Worm (Caenorhabditis elegans): ENCODE results near the gene K08D8.3.

Gene K08D8.3

DNA sequence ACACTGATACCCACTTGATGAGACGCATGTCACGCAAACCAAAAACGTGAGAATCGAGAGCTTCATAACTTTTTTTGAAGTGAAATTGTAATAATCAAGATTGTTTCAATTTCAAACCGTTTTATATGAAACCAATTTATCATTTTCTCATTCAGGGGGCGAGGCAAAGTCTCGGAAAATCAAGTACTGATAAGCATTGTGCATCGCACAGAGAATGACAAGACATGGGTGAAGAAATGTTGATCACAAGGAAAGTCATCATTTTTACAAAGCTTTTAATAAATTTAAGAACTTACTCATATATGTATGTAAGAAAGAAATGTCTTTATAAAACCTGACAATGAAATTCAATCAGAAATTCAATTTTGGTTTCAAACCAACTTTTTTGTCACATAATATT lies at the start of gene K08D8.3:
Gene K08D8.3 (minus strand): TSS at position 131 of the 400 bp plus-strand sequence.
- TF ChIP-seq sdz-38 (tag; optimal IDR thresholded peaks at IDR 0.05) (no peak), bed-2 (GFP tag; IDR thresholded peaks at IDR 0.05) (no peak), egl-18 (GFP tag; IDR thresholded peaks at IDR 0.05) (no peak), nhr-80 (tag; optimal IDR thresholded peaks at IDR 0.05) (peak; percentile 75), ztf-22 (GFP tag; optimal IDR thresholded peaks at IDR 0.05) (no peak), D2030.7 (GFP tag; IDR thresholded peaks at IDR 0.05) (no peak), lsy-27 (tag; optimal IDR thresholded peaks at IDR 0.05; ENCODE audit: borderline replicate concordance, insufficient read depth) (no peak), aptf-3 (GFP tag; IDR thresholded peaks at IDR 0.05) (no peak)

DNA sequence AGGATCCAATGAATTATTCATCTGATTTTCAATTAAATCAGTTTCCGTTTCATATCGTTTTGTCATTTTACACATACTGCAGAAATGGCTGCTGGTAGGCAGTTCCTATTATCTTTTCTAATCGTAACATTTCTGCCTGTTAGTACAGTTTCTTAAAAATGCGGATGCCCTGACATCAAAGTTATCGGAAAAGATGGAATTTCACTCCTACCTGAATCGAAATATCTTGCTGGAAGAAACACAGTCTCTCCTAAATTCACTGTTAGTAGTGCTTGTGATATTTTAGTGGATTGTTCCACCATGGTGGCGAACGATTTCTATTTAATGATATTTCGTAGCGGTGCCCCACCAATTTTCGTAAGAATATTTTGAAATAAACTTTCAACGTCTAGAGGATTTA lies 42.0 kb upstream of the K08D8.3 start, which contains the start of gene F55G11.10:
Gene F55G11.10 (plus strand): TSS at position 301 of the 400 bp plus-strand sequence.
- TF ChIP-seq snpc-1.1 (tag; optimal IDR thresholded peaks at IDR 0.05; ENCODE audit: insufficient read depth) (no peak), F23B12.7 (tag; optimal IDR thresholded peaks at IDR 0.05; ENCODE audit: insufficient read depth) (no peak), snpc-1.3 (tag; optimal IDR thresholded peaks at IDR 0.05; ENCODE audit: insufficient read depth) (no peak), F57A8.1 (GFP tag; optimal IDR thresholded peaks at IDR 0.05) (no peak), B0035.1 (tag; optimal IDR thresholded peaks at IDR 0.05) (no peak), lin-54 (GFP tag; optimal IDR thresholded peaks at IDR 0.05) (no peak), K12H6.12 (tag; optimal IDR thresholded peaks at IDR 0.05) (no peak), T07F8.4 (tag; optimal IDR thresholded peaks at IDR 0.05) (no peak), ztf-6 (GFP tag; IDR thresholded peaks at IDR 0.05) (no peak), B0019.2 (GFP tag; conservative IDR thresholded peaks at IDR 0.05) (no peak), let-526 (GFP tag; IDR thresholded peaks at IDR 0.05) (no peak), madf-10 (tag; optimal IDR thresholded peaks at IDR 0.05) (no peak), rec-8 (tag; optimal IDR thresholded peaks at IDR 0.05) (no peak), T26A5.8 (tag; optimal IDR thresholded peaks at IDR 0.05) (no peak)

DNA sequence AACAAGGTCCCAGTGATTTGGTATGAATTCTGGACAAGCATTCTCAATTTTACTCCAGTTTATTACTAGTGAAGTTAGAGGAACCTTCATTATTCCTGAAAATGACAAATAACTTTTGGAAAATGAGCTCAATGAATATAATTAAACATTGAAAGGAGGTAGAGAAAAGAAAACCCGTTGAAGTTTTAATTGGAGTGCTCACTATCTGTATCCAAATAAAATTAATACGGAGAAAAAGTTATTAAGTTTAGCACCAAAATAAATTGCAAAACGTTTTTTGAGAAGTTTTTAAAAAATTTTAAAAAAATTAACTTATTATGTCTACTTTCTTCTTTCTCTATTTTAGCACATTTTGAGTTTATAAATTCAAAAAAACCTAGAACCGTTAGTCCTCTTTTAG lies 40.0 kb upstream of the K08D8.3 start, which contains the start of gene F55G11.1:
Gene F55G11.1 (minus strand): TSS at position 101 of the 400 bp plus-strand sequence.
- TF ChIP-seq tbx-9 (tag; optimal IDR thresholded peaks at IDR 0.05; ENCODE audit: borderline replicate concordance) (no peak), zim-3 (tag; optimal IDR thresholded peaks at IDR 0.05) (no peak), snpc-3.4 (tag; optimal IDR thresholded peaks at IDR 0.05) (no peak)

DNA sequence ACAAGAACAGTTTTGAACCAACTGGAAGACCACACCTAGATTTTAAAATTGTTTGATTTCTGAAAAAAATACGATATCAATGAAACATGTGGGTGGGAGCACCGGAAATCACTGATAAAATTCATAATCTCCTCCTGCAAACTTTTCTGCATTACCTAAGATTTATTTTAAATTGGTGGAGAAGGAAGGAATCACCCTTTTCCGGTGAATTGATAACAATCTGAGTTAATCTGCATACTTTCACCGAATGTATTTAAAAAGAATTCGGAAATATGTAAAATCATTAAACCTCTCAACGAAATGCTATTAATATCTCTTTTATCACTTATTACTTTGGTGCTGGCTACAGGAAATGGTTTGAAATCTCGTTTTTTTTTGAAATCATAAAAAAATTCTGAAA lies 36.2 kb upstream of the K08D8.3 start, which contains the start of gene dct-19:
Gene dct-19 (plus strand): TSS at position 301 of the 400 bp plus-strand sequence.
- TF ChIP-seq fkh-3 (tag; optimal IDR thresholded peaks at IDR 0.05) (no peak), nhr-80 (tag; optimal IDR thresholded peaks at IDR 0.05) (no peak), snpc-1.3 (tag; optimal IDR thresholded peaks at IDR 0.05; ENCODE audit: insufficient read depth) (no peak), pha-4 (tag; optimal IDR thresholded peaks at IDR 0.05) (no peak), T07F8.4 (tag; optimal IDR thresholded peaks at IDR 0.05) (no peak), F57C9.4 (tag; optimal IDR thresholded peaks at IDR 0.05) (no peak), rpc-1 (optimal IDR thresholded peaks at IDR 0.05) (no peak), rpc-1 (tag; optimal IDR thresholded peaks at IDR 0.05) (no peak), Y95B8A.8 (GFP tag; IDR thresholded peaks at IDR 0.05) (no peak), egl-44 (GFP tag; IDR thresholded peaks at IDR 0.05) (no peak), athp-1 (tag; optimal IDR thresholded peaks at IDR 0.05) (no peak), B0035.1 (tag; optimal IDR thresholded peaks at IDR 0.05) (no peak), efl-1 (GFP tag; optimal IDR thresholded peaks at IDR 0.05) (no peak), ceh-58 (GFP tag; IDR thresholded peaks at IDR 0.05) (no peak), mcd-1 (GFP tag; IDR thresholded peaks at IDR 0.05) (no peak), F33H1.4 (GFP tag; IDR thresholded peaks at IDR 0.05) (no peak), mxl-1 (tag; optimal IDR thresholded peaks at IDR 0.05) (no peak), F10E7.11 (tag; optimal IDR thresholded peaks at IDR 0.05) (no peak), nfya-2 (GFP tag; IDR thresholded peaks at IDR 0.05) (no peak)

All from whole organism, young adult.